Fruit fly (Drosophila melanogaster): ENCODE measurements around the gene CG33689.

DNA sequence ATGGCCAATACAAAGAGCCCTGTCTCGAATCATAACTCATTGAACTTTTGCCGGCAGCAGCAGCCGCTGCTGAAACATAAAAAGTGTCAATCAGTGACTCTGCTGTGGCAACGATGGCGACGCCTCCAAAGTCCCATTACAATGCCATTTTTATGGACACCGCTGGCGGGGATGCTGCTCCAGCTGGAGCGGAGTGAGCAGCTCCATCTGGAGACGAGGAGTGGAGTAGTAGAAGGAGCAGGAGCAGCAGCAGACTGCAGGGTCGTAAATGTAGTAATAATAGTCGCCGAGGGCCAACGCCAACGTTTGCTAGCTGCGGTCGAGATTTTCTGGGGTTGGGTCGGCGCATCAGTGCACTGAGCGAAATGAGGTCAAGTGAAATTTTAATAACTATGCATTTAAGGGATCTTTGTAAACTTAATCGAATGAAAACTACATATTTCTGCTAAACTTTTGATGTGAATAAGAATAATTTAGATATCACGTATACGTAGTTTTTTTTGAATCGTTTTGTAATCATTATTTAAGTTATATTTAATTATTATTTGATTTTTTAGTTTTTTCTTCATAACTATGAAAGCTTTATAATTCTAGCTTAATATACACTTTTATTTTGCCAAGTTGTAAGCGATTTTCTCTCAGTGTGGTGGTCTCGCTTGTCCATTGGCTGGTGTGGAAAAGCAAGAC, 31.4 kb upstream of the CG33689 start:
- no peak for TF ChIP-seq CG8478 (optimal IDR thresholded peaks at IDR 0.05)
- TF ChIP-seq CTCF (optimal IDR thresholded peaks at IDR 0.05), result no peak

Measured in S2 (cell line).